Fruit fly (Drosophila melanogaster): ENCODE data around the gene Gel.

- TF ChIP-seq psq (optimal IDR thresholded peaks at IDR 0.05) (no peak), ttk (optimal IDR thresholded peaks at IDR 0.05) (no peak), insv (optimal IDR thresholded peaks at IDR 0.05) (no peak), h (optimal IDR thresholded peaks at IDR 0.05) (no peak), Sin3A (optimal IDR thresholded peaks at IDR 0.05) (no peak), Myc (optimal IDR thresholded peaks at IDR 0.05) (no peak)
These were observed 8.3 kb downstream of the Gel start, which contains the start of gene CG34305 for dm6 chr3R:4243096-4243940.

All from Kc167 (cell line).